Worm (Caenorhabditis elegans) whole organism, dauer: Measurements from ENCODE around the gene nhl-3.
"Not testable (repeated sequence)": the region's sequence is repeated elsewhere in the genome, so short reads cannot be mapped to it uniquely, and the experiment has no call there.

ENCODE experiments used
- unc-62 ChIP-seq: sonication (generic microtip); optimal IDR thresholded peaks from 2 replicates; lab custom pipeline; 2017; ENCODE audit warnings: missing biosample characterization, missing genetic modification reagents, missing genetic modification characterization

Gene nhl-3

DNA sequence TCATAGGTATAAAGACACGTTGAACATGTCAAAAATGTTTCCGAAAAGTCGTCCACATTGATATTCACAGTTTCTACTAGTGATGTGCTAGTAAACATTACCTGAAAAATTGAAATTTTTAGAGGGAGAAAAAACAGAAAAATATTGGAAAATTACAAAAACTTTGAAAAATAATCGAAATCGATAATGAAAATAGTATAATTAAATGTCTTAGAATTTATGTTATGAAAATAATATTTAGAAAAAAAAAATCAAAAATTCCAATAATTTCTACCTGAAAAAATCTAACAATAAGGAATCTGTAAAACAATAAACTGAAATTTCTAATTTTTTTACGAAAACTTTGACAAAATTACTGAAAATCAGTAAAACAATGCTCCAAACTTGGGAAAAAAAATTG, at the start of gene nhl-3:
TSS of gene nhl-3 (minus strand) at position 101 of the 400 bp plus-strand sequence.
- no peak for TF ChIP-seq unc-62 (GFP tag; lab: Kevin White, UChicago)

ce11 chrII:651324-651723, 49.4 kb upstream of the nhl-3 start:
- no peak for TF ChIP-seq unc-62 (GFP tag; lab: Kevin White, UChicago)

ce11 chrII:650321-651005, 48.5 kb upstream of the nhl-3 start, which contains the start of the genes K07E8.7 and frpr-14:
TSS of gene K07E8.7 (minus strand) at chrII:650367.
TSS of gene frpr-14 (plus strand) at chrII:650955.
- TF ChIP-seq unc-62 (GFP tag; lab: Kevin White, UChicago), result no peak

DNA sequence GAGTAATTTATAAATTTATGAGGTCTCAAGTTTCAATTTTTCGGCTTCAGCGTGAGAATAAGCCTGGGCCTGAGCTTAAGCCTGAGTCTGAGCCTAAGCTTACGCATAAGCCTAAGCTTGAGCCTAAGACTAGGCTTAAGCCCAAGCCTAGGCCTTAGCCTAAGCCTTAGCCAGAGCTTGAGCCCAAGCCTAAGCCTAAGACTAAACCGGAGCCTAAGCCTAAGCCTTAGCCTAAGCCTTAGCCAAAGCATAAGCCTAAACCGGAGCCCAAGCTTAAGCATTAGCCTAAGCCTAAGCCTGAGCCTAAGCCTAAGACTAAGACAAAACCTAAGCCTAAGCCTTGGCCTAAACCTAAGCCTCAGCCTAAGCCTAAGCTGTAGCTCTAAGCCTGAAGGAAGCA, 41.8 kb upstream of the nhl-3 start:
- no peak for TF ChIP-seq unc-62 (GFP tag; lab: Kevin White, UChicago)

DNA sequence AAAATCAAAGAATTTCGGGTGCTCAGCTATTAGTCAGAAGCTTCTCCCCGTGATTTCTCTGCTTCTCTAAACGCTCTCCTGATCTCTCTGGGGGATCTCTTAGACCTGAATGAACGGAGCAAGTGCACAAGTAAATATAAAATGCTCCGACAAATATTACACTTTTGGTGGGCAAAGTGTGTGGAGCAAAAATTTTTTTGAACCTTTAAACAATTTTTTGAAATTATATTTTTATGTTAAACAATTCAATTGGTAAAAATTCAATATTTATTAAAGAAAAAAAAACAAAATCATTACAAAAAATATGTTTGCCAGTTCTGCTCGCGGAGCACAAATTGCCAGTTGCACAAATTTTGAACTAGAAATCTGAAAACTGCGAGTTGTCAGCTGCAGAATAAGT, 37.5 kb upstream of the nhl-3 start, which contains the start of gene K07E8.6:
TSS of gene K07E8.6 (minus strand) at position 101 of the 400 bp plus-strand sequence.
- TF ChIP-seq unc-62 (GFP tag; lab: Kevin White, UChicago), result no peak

ce11 chrII:633984-634383, 32.1 kb upstream of the nhl-3 start, which contains the start of gene T04B8.1:
TSS of gene T04B8.1 (plus strand) at chrII:634284.
- TF ChIP-seq unc-62 (GFP tag; lab: Kevin White, UChicago), result no peak

- TF ChIP-seq unc-62 (GFP tag; lab: Kevin White, UChicago), result no peak
Observed at ce11 chrII:627913-628312, 26.0 kb upstream of the nhl-3 start.

DNA sequence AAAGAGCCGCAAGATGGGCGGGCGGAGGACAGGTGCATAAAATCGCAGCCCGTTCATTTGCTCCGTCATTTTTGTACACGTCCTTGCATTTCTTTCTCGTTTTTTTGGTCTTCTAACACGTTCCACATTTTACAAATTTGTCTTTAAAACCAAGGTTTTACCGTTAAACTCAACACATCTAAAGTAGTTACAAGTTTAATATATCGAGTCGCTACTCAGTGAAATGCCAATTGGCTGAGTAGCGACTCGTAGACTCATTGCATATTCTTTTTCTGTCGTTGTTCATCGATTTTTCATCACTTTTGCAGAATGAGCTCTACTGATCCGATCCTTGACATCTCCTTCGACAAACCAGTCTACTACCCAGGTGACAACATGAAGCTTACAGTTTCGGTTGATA, 25.3 kb upstream of the nhl-3 start, which contains the start of gene arrd-1:
TSS of gene arrd-1 (plus strand) at position 301 of the 400 bp plus-strand sequence.
- no peak for TF ChIP-seq unc-62 (GFP tag; lab: Kevin White, UChicago)

DNA sequence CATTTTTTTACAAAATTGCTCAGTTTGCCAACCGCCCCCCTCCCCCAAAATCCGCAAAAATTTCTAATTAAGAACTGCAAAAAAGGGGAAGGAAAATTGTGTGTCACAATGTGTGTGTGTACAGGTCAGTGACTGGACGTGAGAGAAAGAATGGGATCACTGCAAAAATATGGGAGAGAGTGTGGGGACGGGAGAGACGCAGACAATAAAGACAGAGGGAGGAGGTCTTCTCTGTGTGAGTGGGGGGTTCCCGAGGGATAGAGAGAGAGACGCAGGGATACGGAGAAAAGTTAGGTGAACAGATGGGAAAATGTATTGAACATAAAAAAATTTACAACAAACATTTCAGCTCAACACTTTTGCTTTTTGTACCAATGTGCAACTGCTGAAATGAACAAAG, 24.0 kb upstream of the nhl-3 start:
- TF ChIP-seq unc-62 (GFP tag; lab: Kevin White, UChicago), result no peak

ce11 chrII:624443-624842, 22.5 kb upstream of the nhl-3 start, which contains the start of gene T04B8.5:
TSS of gene T04B8.5 (minus strand) at chrII:624543.
- TF ChIP-seq unc-62 (GFP tag; lab: Kevin White, UChicago), result no peak

DNA sequence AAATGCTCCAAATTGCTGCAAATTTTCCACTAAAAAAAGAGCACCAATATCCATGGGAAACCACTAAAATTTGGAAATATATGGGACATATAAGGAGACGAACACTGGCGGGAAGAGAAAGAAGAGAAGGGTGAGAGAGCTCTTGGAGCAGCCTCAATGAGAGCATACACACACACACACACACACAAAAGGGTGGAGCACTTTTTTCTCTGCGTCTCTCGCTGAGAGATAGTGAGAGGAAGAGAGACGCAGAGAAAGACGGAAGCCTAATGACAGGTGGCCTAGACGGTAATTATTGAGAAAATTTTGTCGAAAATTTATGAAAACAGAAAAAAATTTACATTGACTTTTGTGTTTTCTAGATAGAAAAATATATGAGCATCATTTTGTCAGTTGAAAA, 20.6 kb upstream of the nhl-3 start:
- no peak for TF ChIP-seq unc-62 (GFP tag; lab: Kevin White, UChicago)

DNA sequence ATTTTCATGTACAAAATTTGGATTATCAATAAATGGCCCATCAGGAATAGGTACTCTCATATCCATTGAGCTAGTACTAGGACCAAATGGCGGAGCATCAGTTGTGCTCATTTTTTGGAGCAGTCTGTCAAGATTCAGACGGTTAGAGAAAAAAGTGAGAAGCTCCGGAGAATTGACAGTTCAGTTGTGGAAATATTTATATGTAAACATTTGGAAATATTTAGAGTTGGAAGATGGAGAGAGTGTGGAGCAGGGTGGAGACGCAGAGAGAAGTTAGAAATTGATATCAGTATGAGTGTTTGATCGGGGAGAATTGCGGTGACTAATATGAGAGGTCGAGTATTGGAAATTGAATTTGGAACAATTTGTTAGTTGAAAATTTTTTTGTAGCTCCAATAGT, 19.2 kb upstream of the nhl-3 start:
- TF ChIP-seq unc-62 (GFP tag; lab: Kevin White, UChicago), result no peak

ce11 chrII:614701-615100, 12.8 kb upstream of the nhl-3 start:
- TF ChIP-seq unc-62 (GFP tag; lab: Kevin White, UChicago), result no peak

DNA sequence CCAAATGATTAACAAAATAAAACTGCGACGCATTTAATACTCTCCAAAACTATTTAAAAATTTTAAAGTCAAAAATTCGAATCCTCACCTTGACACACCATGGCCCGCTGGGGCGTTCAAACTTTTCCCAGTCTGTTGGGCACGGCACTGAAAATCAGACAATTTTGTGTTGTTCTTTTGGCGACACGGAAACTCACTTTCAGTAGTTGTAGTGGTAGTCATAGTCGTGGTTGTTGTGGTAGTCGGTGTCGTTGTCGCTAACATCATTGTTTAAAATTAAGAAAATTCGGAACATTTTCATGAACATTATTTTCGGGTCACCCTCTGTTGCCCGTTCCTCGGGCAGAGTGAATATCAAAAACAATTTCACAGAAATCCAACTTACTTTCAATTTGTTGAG, 10.4 kb upstream of the nhl-3 start, which contains the start of gene clec-118:
TSS of gene clec-118 (minus strand) at position 101 of the 400 bp plus-strand sequence.
- TF ChIP-seq unc-62 (GFP tag; lab: Kevin White, UChicago), result not testable (repeated sequence)

ce11 chrII:608757-609156, 6.8 kb upstream of the nhl-3 start, which contains the start of gene W04H10.1:
TSS of gene W04H10.1 (plus strand) at chrII:609057.
- TF ChIP-seq unc-62 (GFP tag; lab: Kevin White, UChicago), result no peak

- TF ChIP-seq unc-62 (GFP tag; lab: Kevin White, UChicago), result no peak
Observed at ce11 chrII:608341-608740, 6.4 kb upstream of the nhl-3 start, which contains the start of gene W04H10.6. TSS of gene W04H10.6 (minus strand) at chrII:608441.

DNA sequence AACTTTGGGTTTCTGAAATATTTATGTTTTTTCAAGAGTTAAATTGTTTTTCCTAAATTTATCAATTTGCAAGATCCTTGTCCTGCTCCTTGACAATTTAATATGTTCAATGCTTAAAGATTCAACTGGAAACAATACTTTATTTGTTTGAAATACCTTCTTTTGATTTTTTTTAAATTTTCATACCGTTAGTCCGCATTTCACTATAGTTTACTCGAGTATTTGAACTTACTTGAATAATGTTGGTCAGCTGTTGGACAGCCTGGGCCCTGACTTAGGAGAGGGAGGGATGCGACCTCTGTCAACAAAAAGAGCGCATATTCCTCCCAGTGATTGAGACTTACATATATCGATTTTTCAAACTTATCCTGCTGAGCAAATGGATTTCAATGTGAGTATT, 4.1 kb upstream of the nhl-3 start, which contains the start of gene W04H10.5:
TSS of gene W04H10.5 (plus strand) at position 301 of the 400 bp plus-strand sequence.
- no peak for TF ChIP-seq unc-62 (GFP tag; lab: Kevin White, UChicago)
